Worm (Caenorhabditis elegans): Measurements from ENCODE around the gene ctns-1.

ctns-1 gene

ce11 chrII:8136818-8137217 is at the start of gene ctns-1:
Gene ctns-1 (minus strand): TSS chrII:8136918.
- no peak for TF ChIP-seq klf-2 (GFP tag; conservative IDR thresholded peaks at IDR 0.05)
- TF ChIP-seq ztf-29 (GFP tag; IDR thresholded peaks at IDR 0.05), result no peak
- TF ChIP-seq T22C8.4 (GFP tag; IDR thresholded peaks at IDR 0.05), result no peak
- TF ChIP-seq flt-1 (GFP tag; IDR thresholded peaks at IDR 0.05), result no peak
- TF ChIP-seq cog-1 (tag; optimal IDR thresholded peaks at IDR 0.05), result no peak
- no peak for TF ChIP-seq med-1 (GFP tag; optimal IDR thresholded peaks at IDR 0.05; ENCODE audit: insufficient read depth)
- no peak for TF ChIP-seq ztf-23 (GFP tag; IDR thresholded peaks at IDR 0.05)
- TF ChIP-seq tab-1 (GFP tag; IDR thresholded peaks at IDR 0.05), result no peak
- TF ChIP-seq ref-1 (GFP tag; conservative IDR thresholded peaks at IDR 0.05), result no peak

- TF ChIP-seq cog-1 (tag; optimal IDR thresholded peaks at IDR 0.05), result peak; percentile 84
- no peak for TF ChIP-seq klf-2 (GFP tag; conservative IDR thresholded peaks at IDR 0.05)
- peak; percentile 71 for TF ChIP-seq flt-1 (GFP tag; IDR thresholded peaks at IDR 0.05)
- no peak for TF ChIP-seq ref-1 (GFP tag; conservative IDR thresholded peaks at IDR 0.05)
- no peak for TF ChIP-seq tab-1 (GFP tag; IDR thresholded peaks at IDR 0.05)
- no peak for TF ChIP-seq ztf-29 (GFP tag; IDR thresholded peaks at IDR 0.05)
- TF ChIP-seq T22C8.4 (GFP tag; IDR thresholded peaks at IDR 0.05), result no peak
- no peak; the same call in 1 of the 2 replicates for TF ChIP-seq ztf-23 (GFP tag; IDR thresholded peaks at IDR 0.05)
- no peak for TF ChIP-seq med-1 (GFP tag; optimal IDR thresholded peaks at IDR 0.05; ENCODE audit: insufficient read depth)
Observed at ce11 chrII:8185016-8185493, 48.3 kb upstream of the ctns-1 start, which contains the start of the genes mig-5 and cct-1. Gene mig-5 (minus strand): TSS chrII:8185023. Gene cct-1 (plus strand): TSS chrII:8185443.

- TF ChIP-seq T22C8.4 (GFP tag; IDR thresholded peaks at IDR 0.05) (no peak), ref-1 (GFP tag; conservative IDR thresholded peaks at IDR 0.05) (no peak), ztf-29 (GFP tag; IDR thresholded peaks at IDR 0.05) (no peak), klf-2 (GFP tag; conservative IDR thresholded peaks at IDR 0.05) (no peak), flt-1 (GFP tag; IDR thresholded peaks at IDR 0.05) (no peak), med-1 (GFP tag; optimal IDR thresholded peaks at IDR 0.05; ENCODE audit: insufficient read depth) (no peak), tab-1 (GFP tag; IDR thresholded peaks at IDR 0.05) (no peak), ztf-23 (GFP tag; IDR thresholded peaks at IDR 0.05) (no peak), cog-1 (tag; optimal IDR thresholded peaks at IDR 0.05) (no peak)
Observed at ce11 chrII:8181437-8181836, 44.7 kb upstream of the ctns-1 start, which contains the start of gene dylt-3. Gene dylt-3 (plus strand): TSS chrII:8181737.

- no peak for TF ChIP-seq T22C8.4 (GFP tag; IDR thresholded peaks at IDR 0.05)
- TF ChIP-seq med-1 (GFP tag; optimal IDR thresholded peaks at IDR 0.05; ENCODE audit: insufficient read depth), result no peak
- no peak for TF ChIP-seq cog-1 (tag; optimal IDR thresholded peaks at IDR 0.05)
- TF ChIP-seq ref-1 (GFP tag; conservative IDR thresholded peaks at IDR 0.05), result no peak
- no peak for TF ChIP-seq ztf-23 (GFP tag; IDR thresholded peaks at IDR 0.05)
- TF ChIP-seq klf-2 (GFP tag; conservative IDR thresholded peaks at IDR 0.05), result no peak
- no peak for TF ChIP-seq ztf-29 (GFP tag; IDR thresholded peaks at IDR 0.05)
- no peak for TF ChIP-seq tab-1 (GFP tag; IDR thresholded peaks at IDR 0.05)
- TF ChIP-seq flt-1 (GFP tag; IDR thresholded peaks at IDR 0.05), result no peak
Observed at ce11 chrII:8180281-8180680, 43.6 kb upstream of the ctns-1 start, which contains the start of gene T05C12.4. Gene T05C12.4 (minus strand): TSS chrII:8180381.

ce11 chrII:8178614-8179013 is 41.9 kb upstream of the ctns-1 start:
- TF ChIP-seq tab-1 (GFP tag; IDR thresholded peaks at IDR 0.05), result no peak
- no peak for TF ChIP-seq cog-1 (tag; optimal IDR thresholded peaks at IDR 0.05)
- TF ChIP-seq med-1 (GFP tag; optimal IDR thresholded peaks at IDR 0.05; ENCODE audit: insufficient read depth), result no peak
- no peak for TF ChIP-seq flt-1 (GFP tag; IDR thresholded peaks at IDR 0.05)
- no peak for TF ChIP-seq klf-2 (GFP tag; conservative IDR thresholded peaks at IDR 0.05)
- TF ChIP-seq ztf-23 (GFP tag; IDR thresholded peaks at IDR 0.05), result no peak
- no peak for TF ChIP-seq ref-1 (GFP tag; conservative IDR thresholded peaks at IDR 0.05)
- TF ChIP-seq T22C8.4 (GFP tag; IDR thresholded peaks at IDR 0.05), result no peak
- no peak for TF ChIP-seq ztf-29 (GFP tag; IDR thresholded peaks at IDR 0.05)

ce11 chrII:8177095-8177494 is 40.4 kb upstream of the ctns-1 start, which contains the start of gene acr-14:
Gene acr-14 (minus strand): TSS chrII:8177195.
- TF ChIP-seq med-1 (GFP tag; optimal IDR thresholded peaks at IDR 0.05; ENCODE audit: insufficient read depth) (no peak), cog-1 (tag; optimal IDR thresholded peaks at IDR 0.05) (no peak), ztf-29 (GFP tag; IDR thresholded peaks at IDR 0.05) (no peak), flt-1 (GFP tag; IDR thresholded peaks at IDR 0.05) (no peak)

ce11 chrII:8174148-8174547 is 37.4 kb upstream of the ctns-1 start:
- TF ChIP-seq cog-1 (tag; optimal IDR thresholded peaks at IDR 0.05) (no peak), ref-1 (GFP tag; conservative IDR thresholded peaks at IDR 0.05) (no peak), klf-2 (GFP tag; conservative IDR thresholded peaks at IDR 0.05) (no peak), flt-1 (GFP tag; IDR thresholded peaks at IDR 0.05) (no peak)

ce11 chrII:8173449-8173848 is 36.7 kb upstream of the ctns-1 start, which contains the start of the genes decr-1.3 and T05C12.1:
Gene decr-1.3 (minus strand): TSS chrII:8173549.
Gene T05C12.1 (plus strand): TSS chrII:8173680.
- TF ChIP-seq tab-1 (GFP tag; IDR thresholded peaks at IDR 0.05), result no peak
- no peak for TF ChIP-seq med-1 (GFP tag; optimal IDR thresholded peaks at IDR 0.05; ENCODE audit: insufficient read depth)
- no peak for TF ChIP-seq T22C8.4 (GFP tag; IDR thresholded peaks at IDR 0.05)
- TF ChIP-seq ztf-23 (GFP tag; IDR thresholded peaks at IDR 0.05), result no peak
- no peak for TF ChIP-seq ztf-29 (GFP tag; IDR thresholded peaks at IDR 0.05)
- no peak for TF ChIP-seq flt-1 (GFP tag; IDR thresholded peaks at IDR 0.05)
- no peak for TF ChIP-seq ref-1 (GFP tag; conservative IDR thresholded peaks at IDR 0.05)
- no peak for TF ChIP-seq cog-1 (tag; optimal IDR thresholded peaks at IDR 0.05)
- TF ChIP-seq klf-2 (GFP tag; conservative IDR thresholded peaks at IDR 0.05), result no peak

- TF ChIP-seq cog-1 (tag; optimal IDR thresholded peaks at IDR 0.05), result no peak
- TF ChIP-seq T22C8.4 (GFP tag; IDR thresholded peaks at IDR 0.05), result no peak
- TF ChIP-seq ztf-29 (GFP tag; IDR thresholded peaks at IDR 0.05), result no peak
- no peak for TF ChIP-seq med-1 (GFP tag; optimal IDR thresholded peaks at IDR 0.05; ENCODE audit: insufficient read depth)
- TF ChIP-seq tab-1 (GFP tag; IDR thresholded peaks at IDR 0.05), result no peak
- TF ChIP-seq flt-1 (GFP tag; IDR thresholded peaks at IDR 0.05), result no peak
- no peak for TF ChIP-seq ztf-23 (GFP tag; IDR thresholded peaks at IDR 0.05)
- TF ChIP-seq ref-1 (GFP tag; conservative IDR thresholded peaks at IDR 0.05), result no peak
- no peak for TF ChIP-seq klf-2 (GFP tag; conservative IDR thresholded peaks at IDR 0.05)
Observed at ce11 chrII:8170374-8170773, 33.7 kb upstream of the ctns-1 start, which contains the start of gene T05C12.11. Gene T05C12.11 (minus strand): TSS chrII:8170474.

All from whole organism, midembryonic.